Worm (Caenorhabditis elegans): ENCODE measurements around the gene tkt-1.

The tkt-1 gene

DNA sequence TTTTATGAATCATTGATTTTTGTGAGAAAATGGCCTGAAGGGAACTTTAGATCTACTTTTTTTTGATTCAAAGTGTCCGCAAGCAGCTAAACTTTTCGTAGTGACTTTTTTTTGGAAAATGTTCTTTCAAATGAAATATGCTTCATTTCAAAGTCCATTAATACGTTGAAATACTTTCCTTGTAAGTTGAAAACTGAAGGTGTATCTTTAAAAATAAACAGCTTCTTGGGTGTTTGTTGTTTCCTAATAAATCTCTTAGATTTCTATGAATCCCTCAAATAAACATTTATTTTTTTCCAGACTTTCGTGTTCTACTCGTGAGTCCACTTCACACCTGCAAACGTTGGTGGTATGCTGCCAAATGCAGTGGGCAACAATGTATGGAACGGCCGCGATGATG lies 43.2 kb downstream of the tkt-1 start, which contains the start of gene ebax-1:
Gene ebax-1, plus strand, starts transcription at position 301 of the 400 bp plus-strand sequence.
- no peak for TF ChIP-seq nfya-2 (GFP tag; IDR thresholded peaks at IDR 0.05)
- no peak for TF ChIP-seq B0035.1 (tag; optimal IDR thresholded peaks at IDR 0.05)
- TF ChIP-seq ztf-18 (tag; optimal IDR thresholded peaks at IDR 0.05), result no peak
- no peak for TF ChIP-seq F57A8.1 (GFP tag; optimal IDR thresholded peaks at IDR 0.05)
- no peak for TF ChIP-seq akir-1 (GFP tag; optimal IDR thresholded peaks at IDR 0.05)
- TF ChIP-seq tlf-1 (GFP tag; optimal IDR thresholded peaks at IDR 0.05), result no peak
- TF ChIP-seq hrde-1 (tag; optimal IDR thresholded peaks at IDR 0.05; ENCODE audit: borderline replicate concordance), result no peak

DNA sequence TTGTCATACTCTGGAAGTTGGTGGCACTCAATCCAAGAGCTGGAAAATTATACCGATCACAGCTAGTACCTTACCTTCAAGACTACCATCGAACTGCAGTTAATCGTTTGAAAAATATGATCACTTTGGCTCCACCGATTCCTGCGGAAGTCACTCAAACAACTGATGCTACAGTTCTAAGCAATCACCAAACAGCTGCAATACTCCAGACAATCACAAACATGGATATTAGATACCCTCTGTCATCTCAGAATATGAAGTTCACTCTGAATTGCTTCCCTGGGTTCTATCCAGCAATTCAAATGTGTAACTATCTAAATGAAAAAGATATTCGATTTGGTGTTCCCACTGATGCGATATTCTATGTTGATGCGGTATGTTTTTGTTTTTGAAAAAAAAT lies 45.2 kb downstream of the tkt-1 start:
- TF ChIP-seq T07F8.4 (tag; optimal IDR thresholded peaks at IDR 0.05), result no peak
- TF ChIP-seq ets-4 (GFP tag; optimal IDR thresholded peaks at IDR 0.05), result no peak
- no peak for TF ChIP-seq madf-6 (GFP tag; IDR thresholded peaks at IDR 0.05)
- TF ChIP-seq tbp1 (GFP tag; optimal IDR thresholded peaks at IDR 0.05), result no peak
- no peak for TF ChIP-seq K11D2.4 (GFP tag; IDR thresholded peaks at IDR 0.05)
- TF ChIP-seq F10E7.11 (tag; optimal IDR thresholded peaks at IDR 0.05), result no peak
- TF ChIP-seq dpff-1 (tag; optimal IDR thresholded peaks at IDR 0.05), result no peak
- TF ChIP-seq sea-2 (GFP tag; IDR thresholded peaks at IDR 0.05), result no peak
- no peak for TF ChIP-seq aptf-2 (GFP tag; conservative IDR thresholded peaks at IDR 0.05)
- no peak for TF ChIP-seq ZK185.1 (tag; optimal IDR thresholded peaks at IDR 0.05; ENCODE audit: poor library complexity, severe bottlenecking)
- TF ChIP-seq ceh-91 (GFP tag; IDR thresholded peaks at IDR 0.05), result no peak
- TF ChIP-seq lsy-27 (tag; optimal IDR thresholded peaks at IDR 0.05; ENCODE audit: borderline replicate concordance, insufficient read depth), result no peak
- TF ChIP-seq Y79H2A.3 (GFP tag; conservative IDR thresholded peaks at IDR 0.05), result no peak
- TF ChIP-seq somi-1 (GFP tag; optimal IDR thresholded peaks at IDR 0.05), result no peak
- no peak for TF ChIP-seq cebp-2 (GFP tag; IDR thresholded peaks at IDR 0.05)
- TF ChIP-seq F23B12.7 (tag; optimal IDR thresholded peaks at IDR 0.05; ENCODE audit: insufficient read depth), result no peak

ce11 chrIV:10294030-10294429 lies 50.6 kb downstream of the tkt-1 start, which contains the start of gene R09E10.6:
R09E10.6 (minus strand) TSS chrIV:10294130.
- TF ChIP-seq tlf-1 (GFP tag; optimal IDR thresholded peaks at IDR 0.05) (no peak), ceh-79 (tag; optimal IDR thresholded peaks at IDR 0.05) (no peak), egl-18 (GFP tag; IDR thresholded peaks at IDR 0.05) (no peak), sptf-2 (GFP tag; optimal IDR thresholded peaks at IDR 0.05) (no peak), rcor-1 (GFP tag; IDR thresholded peaks at IDR 0.05) (no peak), attf-3 (GFP tag; conservative IDR thresholded peaks at IDR 0.05) (no peak)

- TF ChIP-seq B0261.1 (tag; optimal IDR thresholded peaks at IDR 0.05), result no peak
Measured at ce11 chrIV:10295084-10295483, 51.7 kb downstream of the tkt-1 start, which contains the start of gene R09E10.13. R09E10.13 (minus strand) TSS chrIV:10295144.

Measured in whole organism, young adult.